Worm (Caenorhabditis elegans) whole organism, early embryonic: Measurements from ENCODE around the gene F57G9.7.

Source experiments
- F13C5.2 ChIP-seq: sonication (generic microtip); optimal IDR thresholded peaks from 2 replicates; lab custom pipeline; 2017; ENCODE audit warnings: mild to moderate bottlenecking, missing genetic modification characterization, inconsistent platforms, missing compliant biosample characterization
- aly-1 ChIP-seq: sonication (generic microtip); optimal IDR thresholded peaks from 2 replicates; lab custom pipeline; 2016; ENCODE audit warnings: missing genetic modification characterization, missing compliant biosample characterization
- ama-1 ChIP-seq: fragments of 150-350 bp; optimal IDR thresholded peaks from 2 replicates; lab custom pipeline; 2014
- ceh-13 ChIP-seq: fragments of 200-800 bp; sonication (Bioruptor generic); optimal IDR thresholded peaks from 2 replicates; lab custom pipeline; 2018; ENCODE audit warnings: mild to moderate bottlenecking, missing genetic modification characterization, missing compliant biosample characterization
- ceh-36 ChIP-seq: sonication (generic microtip); optimal IDR thresholded peaks from 2 replicates; lab custom pipeline; 2016; ENCODE audit warnings: missing genetic modification characterization, inconsistent platforms, missing compliant biosample characterization
- ets-7 ChIP-seq: sonication (generic microtip); optimal IDR thresholded peaks from 2 replicates; lab custom pipeline; 2016; ENCODE audit warnings: missing genotype, missing genetic modification characterization, missing compliant biosample characterization
- hmbx-1 ChIP-seq: sonication (generic microtip); optimal IDR thresholded peaks from 2 replicates; lab custom pipeline; 2016; ENCODE audit warnings: mild to moderate bottlenecking, missing genetic modification characterization, missing compliant biosample characterization
- hnd-1 ChIP-seq: sonication (generic microtip); optimal IDR thresholded peaks from 2 replicates; lab custom pipeline; 2016; ENCODE audit warnings: missing genetic modification characterization, missing compliant biosample characterization
- pes-1 ChIP-seq: fragments of 200-800 bp; sonication (Bioruptor generic); IDR thresholded peaks from 2 replicates; pipeline ENCODE4 v1.3.6; 2022; ENCODE audit warnings: missing genetic modification reagents, missing genetic modification characterization, missing compliant biosample characterization
- scrt-1 ChIP-seq: fragments of 200-800 bp; sonication (Bioruptor generic); IDR thresholded peaks from 2 replicates; pipeline ENCODE4 v1.3.6; 2022; ENCODE audit warnings: missing genetic modification characterization, missing compliant biosample characterization
- sea-1 ChIP-seq: fragments of 200-800 bp; sonication (Bioruptor generic); conservative IDR thresholded peaks from 2 replicates; pipeline ENCODE4 v1.3.6; 2022; ENCODE audit warnings: missing genetic modification characterization, missing compliant biosample characterization
- tbx-11 ChIP-seq: fragments of 200-800 bp; sonication (Bioruptor generic); IDR thresholded peaks from 2 replicates; pipeline ENCODE4 v1.3.6; 2022; ENCODE audit warnings: missing genetic modification characterization, missing compliant biosample characterization
- tbx-37 ChIP-seq: fragments of 200-800 bp; sonication (Bioruptor generic); conservative IDR thresholded peaks from 2 replicates; pipeline ENCODE4 v1.3.6; 2022; ENCODE audit warnings: missing genetic modification reagents, missing genetic modification characterization, missing compliant biosample characterization
- tra-4 ChIP-seq: sonication (generic microtip); optimal IDR thresholded peaks from 2 replicates; lab custom pipeline; 2017; ENCODE audit warnings: missing genetic modification characterization, missing compliant biosample characterization

Gene F57G9.7

DNA sequence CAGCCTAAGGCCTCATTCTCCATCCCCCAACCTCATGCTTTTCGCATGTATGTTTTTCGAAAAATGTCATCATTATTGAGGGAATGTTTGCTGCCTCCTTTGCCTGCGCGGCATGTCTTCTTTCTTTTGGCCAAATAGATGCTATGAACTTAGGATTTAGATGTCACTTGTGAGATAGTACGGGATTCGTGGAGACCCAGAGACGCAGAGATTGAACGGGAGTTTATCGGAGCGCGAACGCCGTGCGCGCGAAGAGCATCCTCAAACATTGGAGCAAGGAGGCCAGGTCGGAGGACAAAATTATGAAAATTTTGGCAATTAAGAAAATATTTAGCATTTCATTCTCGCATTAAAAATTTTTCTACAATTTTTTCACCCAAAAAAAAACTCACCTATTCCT is 48.6 kb downstream of the F57G9.7 start:
- no peak for TF ChIP-seq scrt-1 (GFP tag; lab: Robert Waterston, UW)
- no peak for TF ChIP-seq ceh-13 (GFP tag; lab: Kevin White, UChicago)
- TF ChIP-seq ama-1 = no peak
- no peak for TF ChIP-seq sea-1
- no peak for TF ChIP-seq pes-1 (GFP tag; lab: Robert Waterston, UW)
- TF ChIP-seq ets-7 = no peak
- no peak for TF ChIP-seq aly-1 (tag; lab: Kevin White, UChicago)
- no peak for TF ChIP-seq hnd-1
- TF ChIP-seq tbx-11 (GFP tag; lab: Robert Waterston, UW) = no peak
- no peak for TF ChIP-seq hmbx-1 (tag; lab: Kevin White, UChicago)

DNA sequence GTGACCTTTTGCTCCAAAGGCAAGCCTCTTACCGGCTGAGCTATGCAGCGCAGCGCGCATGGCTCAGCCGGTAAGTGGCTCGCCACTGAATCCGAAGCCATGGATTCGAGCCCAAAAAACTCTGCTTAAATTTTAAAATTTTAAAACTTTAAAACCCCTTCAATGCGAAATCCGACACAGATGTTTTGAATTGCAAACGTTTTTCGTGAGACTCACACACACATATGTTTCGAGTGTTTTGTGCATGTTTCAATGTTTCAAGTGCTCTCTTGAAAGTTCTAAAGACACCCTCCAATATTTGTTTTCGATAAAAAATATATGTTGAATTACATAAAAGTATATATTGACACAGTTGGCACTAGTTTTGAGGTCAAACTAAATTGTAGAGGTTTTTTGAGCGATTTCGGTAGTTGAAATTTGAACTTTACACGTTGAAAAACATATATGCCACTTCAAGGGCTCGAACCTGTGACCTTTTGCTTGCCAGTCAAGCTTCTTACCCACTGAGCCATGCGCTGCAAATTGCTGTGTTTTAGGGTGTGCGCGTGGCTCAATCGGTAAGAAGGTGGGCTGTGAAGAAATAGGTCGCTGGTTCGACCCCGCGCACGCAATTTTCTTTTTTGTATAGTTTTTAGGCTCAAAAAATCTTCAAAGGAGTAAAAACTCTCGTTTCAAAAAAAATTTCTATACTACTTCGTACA is 51.1 kb downstream of the F57G9.7 start:
- TF ChIP-seq sea-1 = no peak
- no peak for TF ChIP-seq hmbx-1 (tag; lab: Kevin White, UChicago)
- no peak for TF ChIP-seq ets-7
- TF ChIP-seq ceh-13 (GFP tag; lab: Kevin White, UChicago) = no peak
- no peak for TF ChIP-seq F13C5.2 (tag; lab: Kevin White, UChicago)
- TF ChIP-seq ama-1 = no peak
- TF ChIP-seq tra-4 (tag; lab: Kevin White, UChicago) = no peak
- no peak for TF ChIP-seq ceh-36 (tag; lab: Kevin White, UChicago)
- TF ChIP-seq tbx-11 (GFP tag; lab: Robert Waterston, UW) = no peak
- TF ChIP-seq scrt-1 (GFP tag; lab: Robert Waterston, UW) = no peak
- TF ChIP-seq aly-1 (tag; lab: Kevin White, UChicago) = no peak

DNA sequence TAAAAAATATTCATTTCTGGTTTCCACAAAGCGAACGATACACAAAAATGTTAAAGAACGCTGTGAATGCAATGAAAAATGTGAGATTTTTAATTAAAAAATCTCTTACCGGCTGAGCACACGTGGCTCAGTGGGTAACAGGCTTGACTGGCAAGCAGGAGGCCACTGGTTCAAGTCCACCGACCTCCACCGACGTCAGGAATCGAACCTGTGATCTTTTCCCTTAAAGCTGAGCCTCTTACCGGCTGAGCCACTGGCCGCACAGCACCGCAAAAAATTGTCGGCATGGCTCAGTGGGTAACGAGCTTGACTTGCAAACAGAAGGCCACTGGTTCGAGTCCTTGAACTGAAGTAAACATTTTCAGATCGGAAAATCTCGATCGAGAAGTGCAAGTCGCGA is 52.8 kb downstream of the F57G9.7 start, which contains the start of gene C44C11.6:
TSS of gene C44C11.6 (plus strand) at position 23 of the 400 bp plus-strand sequence.
- TF ChIP-seq pes-1 (GFP tag; lab: Robert Waterston, UW) (0 out of 2 replicates have a peak, but pooled peaks have one; percentile 34), hmbx-1 (tag; lab: Kevin White, UChicago) (no peak), tra-4 (tag; lab: Kevin White, UChicago) (no peak), tbx-37 (GFP tag; lab: Robert Waterston, UW) (no peak), hnd-1 (no peak)
